Worm (Caenorhabditis elegans): ENCODE data around the gene F49C12.4.

ce11 chrIV:9299145-9299544 is 4.7 kb downstream of the F49C12.4 start, which contains the start of gene F49C12.2:
- TF ChIP-seq him-1 (tag; optimal IDR thresholded peaks at IDR 0.05) (no peak), W03F9.2 (tag; optimal IDR thresholded peaks at IDR 0.05) (no peak)

All from whole organism, L4/young adult.